Worm (Caenorhabditis elegans): Measurements from ENCODE around the gene ifta-2.
A peak's percentile ranks its signal among the peaks of the same experiment; 100 is the strongest.

Gene ifta-2

DNA sequence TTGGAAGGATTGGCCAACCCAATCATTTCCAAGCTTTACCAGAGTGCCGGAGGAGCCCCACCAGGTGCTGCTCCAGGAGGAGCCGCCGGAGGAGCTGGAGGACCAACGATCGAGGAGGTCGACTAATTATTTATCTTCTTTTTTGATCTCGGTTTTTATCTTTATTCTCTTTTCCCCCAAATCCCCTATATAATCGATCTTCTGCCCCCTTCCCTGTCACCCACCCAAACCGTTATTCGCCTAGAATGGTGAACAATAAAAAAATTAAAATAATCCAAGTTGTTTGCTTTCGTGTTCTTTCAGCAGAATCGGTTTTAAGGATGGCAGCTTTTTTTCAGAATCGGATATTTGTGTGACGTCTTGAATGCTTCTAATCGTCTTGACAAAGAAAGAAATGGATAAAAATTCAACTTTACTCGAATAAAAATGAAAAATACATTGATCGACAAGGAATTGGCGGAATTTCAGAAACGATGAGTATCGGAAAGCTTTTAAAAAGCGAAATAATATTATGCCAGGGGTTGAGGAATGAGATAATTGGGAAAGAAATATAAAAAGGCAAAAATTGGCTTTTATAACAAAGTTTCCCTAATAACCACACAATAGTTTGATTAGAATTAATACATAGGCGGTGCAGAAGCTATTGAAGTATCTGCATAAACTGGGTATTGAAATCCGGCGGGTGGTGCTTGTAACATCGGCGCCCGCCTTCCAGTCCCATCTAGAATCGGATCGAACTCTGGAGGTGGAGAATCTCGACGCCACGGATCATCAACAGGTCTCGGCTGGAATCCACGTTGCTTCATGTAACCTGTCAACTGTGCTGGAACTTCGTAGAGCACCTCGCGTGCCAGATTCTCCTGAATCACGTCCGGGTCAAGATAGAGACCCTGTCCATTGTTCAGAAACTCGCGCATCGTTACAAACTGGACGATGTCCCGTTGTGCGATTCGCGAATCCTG is 20.5 kb downstream of the ifta-2 start (continued):
- TF ChIP-seq R02D3.7 (tag; optimal IDR thresholded peaks at IDR 0.05), result no peak
- TF ChIP-seq eor-1 (tag; optimal IDR thresholded peaks at IDR 0.05), result no peak
- TF ChIP-seq nhr-77 (tag; optimal IDR thresholded peaks at IDR 0.05), result no peak

- TF ChIP-seq nhr-25 (tag; optimal IDR thresholded peaks at IDR 0.05), result peak; percentile 58
- TF ChIP-seq ZK546.5 (tag; optimal IDR thresholded peaks at IDR 0.05), result no peak
- peak; percentile 1 for TF ChIP-seq nfya-1 (tag; optimal IDR thresholded peaks at IDR 0.05; ENCODE audit: insufficient read depth)
- peak; percentile 95 for TF ChIP-seq ama-1 (optimal IDR thresholded peaks at IDR 0.05)
These were observed 21.3 kb downstream of the ifta-2 start for ce11 chrIV:17280441-17280939.

ce11 chrIV:17279592-17280440 is 22.0 kb downstream of the ifta-2 start:
- TF ChIP-seq ama-1 (optimal IDR thresholded peaks at IDR 0.05) (peak; percentile 26), lsy-12 (tag; optimal IDR thresholded peaks at IDR 0.05) (no peak), ceh-16 (tag; optimal IDR thresholded peaks at IDR 0.05) (peak; percentile 30), nhr-25 (tag; optimal IDR thresholded peaks at IDR 0.05) (peak; percentile 45), snpc-4 (tag; optimal IDR thresholded peaks at IDR 0.05) (peak; percentile 8)

ce11 chrIV:17278861-17279591 is 22.8 kb downstream of the ifta-2 start, which contains the start of gene hsp-1:
Gene hsp-1, plus strand, starts transcription at chrIV:17278959.
- TF ChIP-seq lin-39 (tag; optimal IDR thresholded peaks at IDR 0.05) (peak; percentile 12), ama-1 (optimal IDR thresholded peaks at IDR 0.05) (peak; percentile 88), zag-1 (tag; optimal IDR thresholded peaks at IDR 0.05) (no peak)

- TF ChIP-seq ceh-28 (tag; optimal IDR thresholded peaks at IDR 0.05) (peak; percentile 89), egl-5 (tag; optimal IDR thresholded peaks at IDR 0.05) (peak; percentile 97), nhr-43 (tag; optimal IDR thresholded peaks at IDR 0.05; ENCODE audit: poor library complexity, severe bottlenecking) (peak; percentile 76), ztf-11 (tag; optimal IDR thresholded peaks at IDR 0.05) (no peak), lsy-12 (tag; optimal IDR thresholded peaks at IDR 0.05) (peak; percentile 100), jun-1 (tag; optimal IDR thresholded peaks at IDR 0.05) (peak; percentile 97), nfya-1 (tag; optimal IDR thresholded peaks at IDR 0.05; ENCODE audit: insufficient read depth) (peak; percentile 94), skn-1 (tag; optimal IDR thresholded peaks at IDR 0.05) (peak; percentile 86), ceh-82 (tag; optimal IDR thresholded peaks at IDR 0.05) (peak; percentile 88), snpc-4 (tag; optimal IDR thresholded peaks at IDR 0.05) (peak; percentile 78), aly-2 (tag; optimal IDR thresholded peaks at IDR 0.05) (no peak), elt-2 (tag; optimal IDR thresholded peaks at IDR 0.05) (peak; percentile 83), nhr-25 (tag; optimal IDR thresholded peaks at IDR 0.05) (peak; percentile 89), mml-1 (tag; optimal IDR thresholded peaks at IDR 0.05) (no peak), nhr-28 (tag; optimal IDR thresholded peaks at IDR 0.05) (no peak), ceh-9 (tag; optimal IDR thresholded peaks at IDR 0.05) (no peak), lin-39 (tag; optimal IDR thresholded peaks at IDR 0.05) (peak; percentile 91), daf-12 (tag; optimal IDR thresholded peaks at IDR 0.05) (peak; percentile 68), nhr-76 (tag; optimal IDR thresholded peaks at IDR 0.05) (peak; percentile 73), nhr-11 (tag; optimal IDR thresholded peaks at IDR 0.05) (peak; percentile 98), eor-1 (tag; optimal IDR thresholded peaks at IDR 0.05) (peak; percentile 79 to 89), ztf-4 (tag; optimal IDR thresholded peaks at IDR 0.05) (peak; percentile 86), fkh-10 (GFP tag; optimal IDR thresholded peaks at IDR 0.05) (peak; percentile 100), nhr-237 (tag; optimal IDR thresholded peaks at IDR 0.05) (peak; percentile 50), sea-2 (GFP tag; optimal IDR thresholded peaks at IDR 0.05) (peak; percentile 37), zag-1 (tag; optimal IDR thresholded peaks at IDR 0.05) (peak; percentile 34), tbx-2 (tag; optimal IDR thresholded peaks at IDR 0.05) (peak; percentile 93), ZK546.5 (tag; optimal IDR thresholded peaks at IDR 0.05) (peak; percentile 49), lin-15B (tag; optimal IDR thresholded peaks at IDR 0.05) (peak; percentile 88), nhr-67 (tag; optimal IDR thresholded peaks at IDR 0.05) (peak; percentile 22), mdl-1 (tag; optimal IDR thresholded peaks at IDR 0.05) (peak; percentile 31), fos-1 (tag; optimal IDR thresholded peaks at IDR 0.05) (peak; percentile 91), pha-4 (tag; optimal IDR thresholded peaks at IDR 0.05) (peak; percentile 96), ama-1 (optimal IDR thresholded peaks at IDR 0.05) (peak; percentile 87), nhr-77 (tag; optimal IDR thresholded peaks at IDR 0.05) (peak; percentile 86), R02D3.7 (tag; optimal IDR thresholded peaks at IDR 0.05) (peak; percentile 80)
These were observed 23.5 kb downstream of the ifta-2 start for ce11 chrIV:17278363-17278762.

All from whole organism, L3 larva.